Worm (Caenorhabditis elegans) whole organism, dauer: Measurements from ENCODE around the gene C33H5.2.

Experiments
- unc-62 ChIP-seq: sonication (generic microtip); optimal IDR thresholded peaks from 2 replicates; lab custom pipeline; 2017; ENCODE audit warnings: missing biosample characterization, missing genetic modification reagents, missing genetic modification characterization

C33H5.2 gene

DNA sequence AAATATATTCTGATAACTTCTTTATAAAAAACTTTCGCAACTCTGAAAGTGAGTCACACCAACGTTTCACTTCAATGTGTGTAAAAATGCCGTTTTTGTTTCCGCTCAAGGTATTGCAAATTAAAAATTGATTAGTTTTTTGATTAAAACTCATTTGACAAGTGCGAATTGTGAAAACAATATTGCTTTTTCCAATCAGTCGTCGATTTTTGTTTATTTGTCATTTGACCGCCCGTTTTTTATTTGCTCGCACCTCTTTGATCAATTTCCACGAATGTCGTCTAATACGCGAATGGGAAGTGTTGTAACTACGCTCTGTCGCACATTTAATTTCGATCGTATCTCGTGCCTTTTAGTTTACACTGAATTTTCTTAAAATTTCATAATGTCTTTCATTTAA, 25.3 kb downstream of the C33H5.2 start, which contains the start of gene mvb-12:
TSS of gene mvb-12 (plus strand) at position 375 of the 400 bp plus-strand sequence.
- TF ChIP-seq unc-62 (GFP tag; lab: Kevin White, UChicago): no peak

DNA sequence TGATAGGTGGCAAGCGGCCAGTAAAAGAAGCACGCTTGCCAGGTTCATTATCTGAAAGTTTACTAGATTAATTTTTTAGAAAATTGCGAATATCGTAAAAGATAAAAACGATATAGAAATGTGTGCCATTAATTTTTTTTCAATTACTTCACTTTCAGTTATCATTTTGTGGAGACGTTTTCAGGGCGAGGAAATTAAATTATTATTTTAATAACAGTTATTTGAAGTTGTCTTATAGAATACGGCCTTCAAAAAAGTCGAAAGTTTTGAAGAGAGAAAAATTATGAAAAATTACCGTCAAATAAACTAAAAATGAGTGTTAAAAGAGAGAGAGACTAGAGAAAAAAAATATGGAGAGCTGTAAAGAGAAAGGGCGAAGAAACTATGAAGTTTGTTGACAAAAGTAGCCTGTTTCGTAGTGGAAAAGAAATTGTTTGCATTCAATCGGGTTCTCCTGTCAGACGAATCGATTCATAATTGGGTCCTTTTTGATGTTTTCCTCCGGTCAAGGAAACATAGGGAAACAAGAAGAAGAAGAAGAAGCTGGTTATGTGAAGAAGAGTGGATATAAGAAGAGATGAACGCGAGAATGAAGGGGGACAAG, 29.9 kb downstream of the C33H5.2 start, which contains the start of gene erp-44.2:
TSS of gene erp-44.2 (minus strand) at position 51 of the 604 bp plus-strand sequence.
- TF ChIP-seq unc-62 (GFP tag; lab: Kevin White, UChicago): no peak

DNA sequence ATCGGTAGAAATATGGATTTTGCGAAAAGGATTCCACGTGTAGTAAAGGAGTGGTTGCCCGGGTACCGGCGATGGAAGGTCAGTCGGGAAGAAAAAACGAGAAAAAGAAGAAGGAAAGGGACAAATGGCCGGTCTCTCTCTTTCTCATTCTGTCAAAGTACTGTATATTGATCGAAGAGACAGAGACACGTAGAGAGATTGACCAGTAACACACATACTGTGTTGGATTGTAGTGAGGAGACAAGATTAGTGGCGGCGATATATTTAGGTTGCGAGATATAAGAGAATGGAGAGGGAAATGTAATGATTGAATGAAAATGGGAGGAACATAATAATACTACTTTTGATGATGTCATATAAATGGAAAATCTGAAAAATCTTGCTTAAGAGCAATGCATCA, 31.2 kb downstream of the C33H5.2 start:
- TF ChIP-seq unc-62 (GFP tag; lab: Kevin White, UChicago): no peak

DNA sequence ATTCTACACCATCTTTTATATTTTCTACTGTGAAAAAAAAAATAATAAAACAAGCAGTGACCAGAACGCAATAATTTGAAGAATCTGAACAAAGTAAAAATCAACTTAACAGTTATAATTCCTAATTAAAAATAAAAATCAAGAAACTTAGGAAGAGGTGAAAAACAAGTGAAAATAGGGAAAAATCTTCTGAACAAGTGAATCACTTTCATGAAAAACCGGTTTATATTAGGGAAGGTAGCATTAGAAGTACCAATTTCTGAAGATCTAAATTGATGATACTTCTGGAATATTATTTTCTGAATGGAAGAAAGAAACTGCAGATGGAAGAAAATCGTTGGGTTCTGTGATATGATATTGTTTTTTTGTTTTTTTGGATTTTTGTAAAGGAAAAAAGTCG, 31.7 kb downstream of the C33H5.2 start:
- TF ChIP-seq unc-62 (GFP tag; lab: Kevin White, UChicago): no peak

DNA sequence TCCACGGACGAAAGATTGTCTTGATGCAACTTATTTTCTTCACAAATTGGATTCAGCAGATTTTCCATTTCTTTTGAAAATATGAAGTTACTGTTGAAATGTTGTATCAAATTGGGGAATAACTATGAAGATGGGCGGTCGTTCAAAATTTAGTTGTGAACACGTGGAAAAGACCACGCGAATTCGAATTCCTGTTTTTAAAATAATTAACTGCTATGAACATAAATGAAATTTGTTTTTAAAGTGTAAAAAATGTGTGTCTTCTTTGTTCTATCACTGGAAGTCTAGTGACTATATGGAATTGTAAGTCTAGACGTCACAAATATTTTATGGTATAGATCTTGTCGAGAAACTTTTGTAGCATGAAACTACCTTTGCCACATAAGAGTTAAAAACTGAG, 33.6 kb downstream of the C33H5.2 start, which contains the start of gene C06A6.7:
TSS of gene C06A6.7 (minus strand) at position 101 of the 400 bp plus-strand sequence.
- TF ChIP-seq unc-62 (GFP tag; lab: Kevin White, UChicago): no peak

DNA sequence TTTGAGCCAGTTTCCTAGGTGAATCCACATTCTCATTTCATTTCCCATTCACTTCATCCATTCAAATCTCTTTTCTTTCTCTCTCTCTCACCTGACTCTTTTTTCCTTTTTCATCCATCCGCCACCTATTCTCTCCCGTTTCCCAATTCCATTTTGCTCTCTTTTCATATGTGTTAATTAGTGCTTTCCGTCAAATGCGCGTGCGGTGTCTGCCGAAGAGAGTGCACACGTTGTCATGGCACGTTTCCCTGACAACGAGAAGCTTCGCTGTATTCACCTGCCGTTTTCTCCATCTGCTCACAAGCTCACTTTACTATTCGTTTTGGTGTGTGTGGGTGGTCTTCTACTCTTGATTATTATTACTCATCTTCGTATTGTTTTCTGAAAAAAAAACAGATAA, 35.1 kb downstream of the C33H5.2 start:
- no peak for TF ChIP-seq unc-62 (GFP tag; lab: Kevin White, UChicago)

DNA sequence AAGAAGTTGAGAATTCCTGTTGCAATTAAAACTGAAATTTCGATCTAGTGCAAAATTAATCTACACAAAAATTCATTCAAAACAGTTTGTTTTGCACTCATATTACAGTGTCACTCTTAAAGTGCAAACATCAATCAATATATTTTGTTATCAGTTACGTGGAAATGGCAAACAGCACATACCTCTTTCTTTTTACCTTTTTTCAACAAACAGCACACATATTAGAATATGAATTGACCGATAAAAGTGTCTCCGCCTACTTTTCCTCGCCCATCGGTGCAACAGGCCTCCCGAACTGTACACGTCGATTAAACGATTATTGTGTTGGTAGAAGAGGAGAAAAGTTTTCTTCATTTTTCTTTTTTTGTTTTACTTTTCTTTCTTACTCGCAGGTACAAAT, 36.4 kb downstream of the C33H5.2 start:
- TF ChIP-seq unc-62 (GFP tag; lab: Kevin White, UChicago): no peak

DNA sequence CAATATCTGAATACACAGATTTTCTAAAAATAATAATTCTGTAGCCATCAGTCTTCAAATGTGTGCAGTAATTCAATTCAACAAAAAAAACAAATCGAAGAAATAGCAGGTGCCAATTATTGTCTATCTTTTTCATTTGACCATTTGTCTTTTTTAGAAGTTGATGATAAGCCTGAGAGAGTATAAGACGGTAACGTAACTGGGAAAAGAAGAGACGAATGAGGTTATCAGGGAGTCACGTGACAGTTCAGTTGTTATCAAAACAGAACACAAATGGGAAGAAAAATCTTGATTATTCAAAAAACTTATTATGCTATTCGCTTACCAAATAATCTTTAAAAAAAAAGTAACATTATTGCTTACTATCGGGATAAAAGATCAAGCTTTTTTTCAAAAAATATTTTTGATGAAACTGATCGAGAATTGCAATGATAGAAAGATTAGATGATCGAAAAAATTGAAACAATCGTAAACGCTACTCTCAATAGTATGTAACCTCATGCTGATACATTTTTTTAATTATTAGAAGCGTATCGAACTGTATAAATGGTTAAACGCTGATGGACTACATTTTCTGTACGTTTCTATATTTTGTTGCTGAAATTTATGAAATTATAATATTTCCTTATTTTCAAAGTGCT, 39.6 kb downstream of the C33H5.2 start:
- TF ChIP-seq unc-62 (GFP tag; lab: Kevin White, UChicago): no peak

DNA sequence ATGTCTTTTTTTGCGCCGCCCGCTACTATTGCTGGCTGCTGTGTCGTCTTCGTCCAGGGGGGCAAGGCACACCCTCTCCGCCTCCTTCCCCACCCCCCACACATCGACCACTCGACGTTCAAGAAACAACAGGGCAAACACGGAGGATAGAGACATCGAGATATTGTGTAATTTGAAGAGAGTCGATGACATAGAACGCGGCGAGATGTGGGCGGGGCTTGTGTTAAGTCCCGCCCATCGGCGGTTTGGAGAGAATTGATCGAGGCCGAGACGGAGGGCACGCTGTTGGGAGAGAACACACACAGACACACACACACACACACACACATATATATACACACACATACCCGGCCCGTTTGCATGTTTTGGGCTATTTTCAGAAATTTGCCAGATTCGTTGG, 40.7 kb downstream of the C33H5.2 start:
- TF ChIP-seq unc-62 (GFP tag; lab: Kevin White, UChicago): no peak

DNA sequence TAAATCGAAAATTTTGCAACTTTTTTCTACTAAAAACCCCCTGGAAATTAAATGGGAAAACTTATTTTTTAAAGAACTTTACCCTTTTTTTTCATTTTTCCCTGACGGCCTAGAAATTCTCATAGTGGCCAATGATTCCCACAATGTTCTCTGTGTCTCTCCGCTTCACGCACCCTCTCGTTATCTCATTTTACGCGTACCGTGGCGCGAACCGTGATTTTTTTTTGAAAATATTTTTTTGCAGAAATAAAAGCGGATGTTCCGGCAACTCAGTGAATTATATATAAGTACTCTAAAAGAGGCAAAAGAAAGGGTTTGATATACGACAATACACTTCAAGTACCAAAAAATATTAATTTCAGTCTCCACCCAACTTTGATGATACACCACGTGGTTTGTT, 41.5 kb downstream of the C33H5.2 start, which contains the start of gene C06A6.2:
TSS of gene C06A6.2 (plus strand) at position 237 of the 400 bp plus-strand sequence.
- TF ChIP-seq unc-62 (GFP tag; lab: Kevin White, UChicago): no peak

DNA sequence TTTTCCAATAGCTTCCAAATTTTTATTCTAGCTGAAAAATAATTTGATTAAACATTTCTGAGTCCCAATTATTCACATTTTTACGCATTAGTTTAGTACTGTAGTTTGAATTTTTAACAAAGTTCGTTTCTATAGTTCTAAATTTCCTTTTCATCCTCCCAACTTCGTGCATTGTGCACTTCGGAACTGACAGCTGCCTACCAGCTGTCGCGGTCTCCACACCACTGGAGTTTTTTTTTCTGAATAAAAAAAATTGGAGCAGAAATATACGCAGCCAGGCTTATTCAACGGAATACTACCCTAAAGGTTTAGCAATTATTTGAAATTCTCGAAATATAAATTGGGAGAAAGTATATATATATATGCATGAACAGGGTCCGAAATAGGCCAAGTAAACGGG, 44.4 kb downstream of the C33H5.2 start:
- TF ChIP-seq unc-62 (GFP tag; lab: Kevin White, UChicago): no peak

DNA sequence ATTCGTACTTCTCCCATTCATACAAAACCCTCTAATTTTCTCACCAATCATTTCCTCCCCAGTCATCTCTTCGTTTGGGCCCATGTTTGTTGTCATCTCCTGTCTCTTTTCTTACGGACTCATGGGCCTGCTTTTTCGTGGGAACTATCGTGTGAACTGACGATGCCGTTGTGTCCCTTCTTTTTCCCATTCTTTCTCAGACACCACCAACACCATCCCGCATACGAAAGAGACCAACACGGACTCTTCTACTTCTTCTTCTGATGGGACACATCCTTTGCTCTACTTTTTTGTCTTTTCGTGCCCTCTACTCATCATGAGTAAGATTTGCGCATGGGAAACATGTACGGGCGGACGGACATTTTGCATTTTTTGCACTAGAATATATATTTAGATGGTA, 45.5 kb downstream of the C33H5.2 start:
- TF ChIP-seq unc-62 (GFP tag; lab: Kevin White, UChicago): no peak

DNA sequence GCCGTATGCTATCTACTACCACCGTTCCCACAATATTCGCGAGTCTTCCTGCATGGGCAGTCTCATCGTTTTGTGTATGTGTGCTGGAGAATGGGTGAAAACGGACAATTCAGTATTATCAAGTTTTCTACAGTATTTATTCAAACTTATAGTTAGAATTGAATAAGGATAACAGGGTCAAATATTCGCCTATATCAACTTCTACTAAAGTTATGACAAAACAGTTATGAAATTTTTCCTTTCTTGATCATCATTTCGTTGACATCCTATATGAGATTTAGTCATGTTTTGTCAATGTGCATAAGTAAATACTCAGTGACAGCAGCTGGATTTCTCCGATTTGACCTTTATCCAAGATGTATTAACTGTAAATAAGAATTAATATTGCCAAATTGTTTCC, 46.5 kb downstream of the C33H5.2 start:
- TF ChIP-seq unc-62 (GFP tag; lab: Kevin White, UChicago): no peak
